Worm (Caenorhabditis elegans): ENCODE measurements around the gene K01F9.2.

- TF ChIP-seq tab-1 (GFP tag; IDR thresholded peaks at IDR 0.05), result no peak
- TF ChIP-seq klf-2 (GFP tag; conservative IDR thresholded peaks at IDR 0.05), result no peak
- no peak for TF ChIP-seq flt-1 (GFP tag; IDR thresholded peaks at IDR 0.05)
- no peak for TF ChIP-seq ztf-29 (GFP tag; IDR thresholded peaks at IDR 0.05)
- no peak for TF ChIP-seq T22C8.4 (GFP tag; IDR thresholded peaks at IDR 0.05)
- TF ChIP-seq med-1 (GFP tag; optimal IDR thresholded peaks at IDR 0.05; ENCODE audit: insufficient read depth), result no peak
- TF ChIP-seq cog-1 (tag; optimal IDR thresholded peaks at IDR 0.05), result no peak
Observed at ce11 chrIII:8926512-8926911, 49.6 kb upstream of the K01F9.2 start.
